Worm (Caenorhabditis elegans): ENCODE measurements around the gene lron-7.

Gene lron-7

DNA sequence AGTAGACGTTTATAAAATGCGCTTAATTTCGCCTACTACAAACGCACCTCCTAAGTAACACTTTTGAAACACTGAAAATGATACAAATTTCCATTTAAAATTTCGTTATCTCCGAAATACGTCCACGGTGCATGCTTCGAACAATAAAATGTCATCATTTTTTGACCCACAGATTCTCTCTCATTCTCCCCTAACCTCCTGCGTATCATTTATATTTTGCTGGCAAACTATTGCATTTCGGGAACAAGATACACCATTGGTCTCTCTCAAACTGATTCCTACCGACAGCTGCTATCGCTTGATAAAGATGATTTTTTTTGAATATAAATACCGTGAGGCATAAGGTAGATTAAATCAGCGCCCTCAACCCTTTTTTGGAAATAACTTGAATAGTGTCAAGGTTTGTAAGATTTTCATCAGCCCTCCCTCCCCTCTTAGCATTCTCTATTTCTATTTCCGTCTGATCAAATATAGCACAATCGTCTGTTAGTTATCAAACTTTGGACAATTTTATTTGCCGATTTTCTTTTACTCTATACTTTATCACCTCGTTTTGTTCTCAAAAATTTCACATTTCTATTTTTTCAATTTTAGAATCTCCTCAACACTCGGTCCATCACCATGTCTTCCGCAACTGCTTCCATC lies 49.1 kb downstream of the lron-7 start, which contains the start of gene C07D8.6:
C07D8.6 (plus strand) TSS at position 595 of the 645 bp plus-strand sequence.
- no peak for TF ChIP-seq C34B4.2 (tag; optimal IDR thresholded peaks at IDR 0.05)
- TF ChIP-seq pqm-1 (tag; optimal IDR thresholded peaks at IDR 0.05) = no peak
- peak; percentile 45 for TF ChIP-seq nhr-90 (tag; optimal IDR thresholded peaks at IDR 0.05; ENCODE audit: poor library complexity)
- TF ChIP-seq unc-30 (tag; optimal IDR thresholded peaks at IDR 0.05) = no peak
- peak; percentile 79 for TF ChIP-seq skn-1 (tag; optimal IDR thresholded peaks at IDR 0.05)
- peak; percentile 91 for TF ChIP-seq elt-2 (tag; optimal IDR thresholded peaks at IDR 0.05)
- TF ChIP-seq blmp-1 (tag; optimal IDR thresholded peaks at IDR 0.05) = peak; percentile 35
- no peak for TF ChIP-seq efl-3 (GFP tag; optimal IDR thresholded peaks at IDR 0.05)
- peak; percentile 65 for TF ChIP-seq nhr-85 (tag)
- no peak for TF ChIP-seq nhr-12 (tag; optimal IDR thresholded peaks at IDR 0.05)
- peak; percentile 8 for TF ChIP-seq snu-23 (GFP tag; optimal IDR thresholded peaks at IDR 0.05)
- TF ChIP-seq nhr-71 (tag; optimal IDR thresholded peaks at IDR 0.05) = peak; percentile 49
- peak; percentile 56 for TF ChIP-seq lin-14 (GFP tag; optimal IDR thresholded peaks at IDR 0.05)
- TF ChIP-seq nhr-77 (tag; optimal IDR thresholded peaks at IDR 0.05) = peak; percentile 12
- no peak for TF ChIP-seq efl-1 (optimal IDR thresholded peaks at IDR 0.05)
- peak in 1 of 2 experiments; percentile 45 for TF ChIP-seq efl-1 (GFP tag; optimal IDR thresholded peaks at IDR 0.05 in 1 of 2)
- no peak for TF ChIP-seq lir-3 (tag; optimal IDR thresholded peaks at IDR 0.05; ENCODE audit: poor library complexity)
- TF ChIP-seq elt-3 (tag; optimal IDR thresholded peaks at IDR 0.05) = peak in 2 of 6 experiments; percentile 3 to 24
- no peak for TF ChIP-seq ets-5 (GFP tag; IDR thresholded peaks at IDR 0.05)
- TF ChIP-seq fkh-4 (tag; optimal IDR thresholded peaks at IDR 0.05; ENCODE audit: borderline replicate concordance) = no peak
- TF ChIP-seq nhr-20 (tag; optimal IDR thresholded peaks at IDR 0.05) = peak; percentile 48
- TF ChIP-seq lin-35 (GFP tag; optimal IDR thresholded peaks at IDR 0.05) = peak in 1 of 2 experiments; percentile 40
- TF ChIP-seq ama-1 (optimal IDR thresholded peaks at IDR 0.05) = no peak

DNA sequence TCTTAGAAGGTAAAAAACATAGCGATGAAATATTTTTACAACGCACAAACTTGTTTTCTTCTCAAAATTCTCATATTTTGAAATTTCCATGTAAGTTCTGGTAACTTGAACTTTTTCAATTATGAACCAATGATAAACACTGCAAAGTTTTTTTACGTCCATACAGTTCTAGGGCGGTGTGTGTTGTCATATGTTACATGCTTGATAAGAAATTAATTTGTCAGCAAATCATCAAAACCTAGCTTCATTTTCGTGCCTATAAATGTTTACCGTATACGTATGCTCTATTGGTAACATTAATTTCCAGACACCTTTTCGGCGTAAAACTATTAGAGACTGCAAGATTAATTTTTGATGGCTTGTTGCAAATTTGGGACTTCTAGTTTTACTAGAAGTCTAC lies 51.3 kb downstream of the lron-7 start:
- no peak for TF ChIP-seq zag-1 (tag; optimal IDR thresholded peaks at IDR 0.05)
- TF ChIP-seq elt-2 (tag; optimal IDR thresholded peaks at IDR 0.05) = peak; percentile 21

DNA sequence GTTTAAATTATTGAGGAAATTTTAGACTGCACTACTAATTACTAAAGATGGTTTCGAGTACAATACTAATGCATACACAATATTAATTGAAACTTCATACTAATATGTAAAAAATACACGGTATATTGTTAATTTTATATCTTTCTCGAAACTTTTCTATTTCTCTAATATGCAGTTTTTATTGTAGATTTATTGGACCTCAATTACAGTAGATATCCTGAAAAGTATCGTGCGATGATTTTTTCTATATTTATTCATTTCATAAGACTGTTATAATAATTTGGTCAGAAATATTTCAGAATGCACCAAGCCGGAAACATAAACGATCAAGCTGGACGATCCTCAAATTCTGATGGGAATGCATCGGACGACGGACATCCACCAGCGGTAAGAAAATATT lies 51.8 kb downstream of the lron-7 start, which contains the start of gene C07D8.5:
C07D8.5 (plus strand) TSS at position 301 of the 400 bp plus-strand sequence.
- no peak for TF ChIP-seq ceh-63 (GFP tag; optimal IDR thresholded peaks at IDR 0.05)
- no peak for TF ChIP-seq elt-3 (tag; optimal IDR thresholded peaks at IDR 0.05)
- no peak for TF ChIP-seq vab-15 (tag; optimal IDR thresholded peaks at IDR 0.05)
- TF ChIP-seq fkh-4 (tag; optimal IDR thresholded peaks at IDR 0.05; ENCODE audit: borderline replicate concordance) = no peak
- TF ChIP-seq sox-4 (tag; optimal IDR thresholded peaks at IDR 0.05) = no peak
- no peak for TF ChIP-seq egl-27 (tag; optimal IDR thresholded peaks at IDR 0.05)
- TF ChIP-seq lin-13 (GFP tag; optimal IDR thresholded peaks at IDR 0.05) = no peak
- TF ChIP-seq nhr-47 (tag; optimal IDR thresholded peaks at IDR 0.05) = no peak
- no peak for TF ChIP-seq unc-30 (tag; optimal IDR thresholded peaks at IDR 0.05)
- no peak for TF ChIP-seq efl-3 (GFP tag; optimal IDR thresholded peaks at IDR 0.05)
- TF ChIP-seq C34B4.2 (tag; optimal IDR thresholded peaks at IDR 0.05) = no peak
- no peak for TF ChIP-seq rnt-1 (tag; optimal IDR thresholded peaks at IDR 0.05)
- no peak for TF ChIP-seq sup-37 (GFP tag; optimal IDR thresholded peaks at IDR 0.05)
- TF ChIP-seq unc-62 (GFP tag; optimal IDR thresholded peaks at IDR 0.05) = no peak
- no peak for TF ChIP-seq Y116A8C.19 (tag; optimal IDR thresholded peaks at IDR 0.05; ENCODE audit: borderline replicate concordance)
- TF ChIP-seq jun-1 (tag; optimal IDR thresholded peaks at IDR 0.05) = no peak
- no peak for TF ChIP-seq mdl-1 (tag; optimal IDR thresholded peaks at IDR 0.05)
- no peak for TF ChIP-seq irx-1 (tag; optimal IDR thresholded peaks at IDR 0.05)
- no peak for TF ChIP-seq aha-1 (tag; optimal IDR thresholded peaks at IDR 0.05)
